Fruit fly (Drosophila melanogaster): ENCODE data around the gene CG13692.
A peak's percentile ranks its signal among the peaks of the same experiment; 100 is the strongest.

The CG13692 gene

DNA sequence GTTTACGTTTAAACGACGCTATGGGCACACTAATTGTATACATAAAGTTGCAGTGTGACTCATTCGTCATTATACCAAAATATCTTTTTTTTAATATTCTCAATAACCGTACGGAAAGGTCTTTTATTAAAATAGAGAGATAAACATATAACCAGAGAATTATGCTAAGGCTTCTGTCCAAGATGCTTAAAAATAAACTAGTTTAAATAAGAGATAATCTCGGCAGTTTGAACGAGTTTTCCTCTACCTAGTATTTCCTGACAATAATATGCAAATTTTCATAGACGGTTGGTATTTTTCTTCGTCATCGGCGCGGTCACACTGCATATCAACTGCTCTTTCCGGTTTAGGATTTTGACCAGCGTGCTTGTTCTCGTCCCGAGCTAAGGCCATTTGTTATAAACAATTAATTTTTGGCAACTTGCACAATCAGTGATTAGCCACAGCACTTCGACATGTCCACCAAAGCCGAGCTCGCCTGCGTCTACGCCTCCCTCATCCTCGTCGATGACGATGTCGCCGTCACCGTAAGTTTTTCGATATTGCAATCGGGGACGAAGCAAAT lies 1.9 kb upstream of the CG13692 start, which contains the start of the genes CG13690 and RpLP1 (continued):
- TF ChIP-seq Chrac-16 (GFP tag; optimal IDR thresholded peaks at IDR 0.05) (peak; percentile 28), Lim3 (GFP tag; IDR thresholded peaks at IDR 0.05) (no peak), lola (GFP tag; optimal IDR thresholded peaks at IDR 0.05) (peak in 1 of 3 experiments; percentile 55), Nf-YA (GFP tag; IDR thresholded peaks at IDR 0.05) (no peak), Doc3 (GFP tag; IDR thresholded peaks at IDR 0.05; ENCODE audit: partially characterized antibody) (no peak), esg (GFP tag; conservative IDR thresholded peaks at IDR 0.05) (no peak), CG14441 (GFP tag; IDR thresholded peaks at IDR 0.05) (no peak), Sry-β (GFP tag; optimal IDR thresholded peaks at IDR 0.05) (no peak), CG32532 (GFP tag; IDR thresholded peaks at IDR 0.05) (peak; percentile 72), dmrt11E (tag; optimal IDR thresholded peaks at IDR 0.05) (peak; percentile 64), Kr (GFP tag; optimal IDR thresholded peaks at IDR 0.05) (peak; percentile 13), Rfx (GFP tag; IDR thresholded peaks at IDR 0.05) (peak; percentile 61), CG12155 (GFP tag; optimal IDR thresholded peaks at IDR 0.05) (peak; percentile 56), dati (GFP tag; IDR thresholded peaks at IDR 0.05) (no peak), fd3F (GFP tag; optimal IDR thresholded peaks at IDR 0.05) (peak; percentile 39), CG32767 (GFP tag; IDR thresholded peaks at IDR 0.05) (peak; percentile 56; the same call in 1 of the 2 replicates), CG11695 (GFP tag; IDR thresholded peaks at IDR 0.05) (peak; percentile 51; the same call in 2 of the 3 replicates), CG13894 (tag; optimal IDR thresholded peaks at IDR 0.05) (peak; percentile 64), CG1603 (tag; optimal IDR thresholded peaks at IDR 0.05) (peak; percentile 70), ken (GFP tag; IDR thresholded peaks at IDR 0.05) (peak; percentile 61; the same call in 2 of the 3 replicates), CG9817 (tag; optimal IDR thresholded peaks at IDR 0.05) (peak; percentile 59), wdn (GFP tag; IDR thresholded peaks at IDR 0.05) (0 out of 2 replicates have a peak, but pooled peaks have one; percentile 4), run (tag; optimal IDR thresholded peaks at IDR 0.05) (peak; percentile 65), CG2889 (GFP tag; IDR thresholded peaks at IDR 0.05) (no peak), CG4730 (GFP tag; IDR thresholded peaks at IDR 0.05) (no peak), CG17385 (GFP tag; optimal IDR thresholded peaks at IDR 0.05) (peak; percentile 84), Spps (tag; optimal IDR thresholded peaks at IDR 0.05) (peak; percentile 54), nerfin-1 (tag; optimal IDR thresholded peaks at IDR 0.05) (peak; percentile 72), ash1 (GFP tag; optimal IDR thresholded peaks at IDR 0.05) (no peak), Hmx (GFP tag; optimal IDR thresholded peaks at IDR 0.05) (no peak), maf-S (GFP tag; optimal IDR thresholded peaks at IDR 0.05) (peak; percentile 67), dysf (GFP tag; IDR thresholded peaks at IDR 0.05) (peak; percentile 59; the same call in 2 of the 3 replicates), p53 (GFP tag; optimal IDR thresholded peaks at IDR 0.05) (peak; percentile 72), Xrp1 (GFP tag; IDR thresholded peaks at IDR 0.05) (0 out of 2 replicates have a peak, but pooled peaks have one; percentile 34), insv (GFP tag; optimal IDR thresholded peaks at IDR 0.05) (peak in 1 of 2 experiments; percentile 60), danr (GFP tag; IDR thresholded peaks at IDR 0.05) (no peak), Ets65A (GFP tag) (peak; percentile 95), hkb (optimal IDR thresholded peaks at IDR 0.05) (no peak), hkb (GFP tag; IDR thresholded peaks at IDR 0.05) (peak; percentile 71), vvl (GFP tag; IDR thresholded peaks at IDR 0.05) (peak; percentile 94), odd (GFP tag; optimal IDR thresholded peaks at IDR 0.05) (peak; percentile 90), al (GFP tag; IDR thresholded peaks at IDR 0.05) (no peak), sug (tag; optimal IDR thresholded peaks at IDR 0.05) (peak; percentile 73), Drgx (GFP tag; IDR thresholded peaks at IDR 0.05) (no peak), da (GFP tag; optimal IDR thresholded peaks at IDR 0.05) (peak; percentile 32), CG13775 (GFP tag; optimal IDR thresholded peaks at IDR 0.05) (peak; percentile 91), cwo (GFP tag; optimal IDR thresholded peaks at IDR 0.05) (peak; percentile 44), CG10366 (GFP tag; IDR thresholded peaks at IDR 0.05) (no peak), MTF-1 (GFP tag; optimal IDR thresholded peaks at IDR 0.05; ENCODE audit: borderline replicate concordance) (peak; percentile 93), Ssrp (tag; optimal IDR thresholded peaks at IDR 0.05) (peak; percentile 14), ci (GFP tag; IDR thresholded peaks at IDR 0.05) (peak; percentile 92)

Data from whole organism, embryonic.